Worm (Caenorhabditis elegans) whole organism, young adult: Measurements from ENCODE around the gene nhr-141.

Experiments used
- B0019.2 ChIP-seq: fragments of 200-800 bp; sonication (Bioruptor generic); conservative IDR thresholded peaks from 2 replicates; pipeline ENCODE4 v1.3.6; 2022; ENCODE audit warnings: missing genetic modification reagents, missing genetic modification characterization, missing compliant biosample characterization
- B0035.1 ChIP-seq: sonication (generic microtip); optimal IDR thresholded peaks from 2 replicates; lab custom pipeline; 2016; ENCODE audit warnings: missing genetic modification characterization, mild to moderate bottlenecking, missing compliant biosample characterization, missing genotype, missing genetic modification reagents
- B0261.1 ChIP-seq: sonication (generic microtip); optimal IDR thresholded peaks from 2 replicates; lab custom pipeline; 2016; ENCODE audit warnings: mild to moderate bottlenecking, missing genetic modification characterization, moderate library complexity, missing compliant biosample characterization
- C06A6.2 ChIP-seq: fragments of 200-800 bp; sonication (Bioruptor generic); conservative IDR thresholded peaks from 2 replicates; pipeline ENCODE4 v1.3.6; 2022; ENCODE audit warnings: missing genetic modification characterization, missing compliant biosample characterization
- D2030.7 ChIP-seq: fragments of 200-800 bp; sonication (Bioruptor generic); IDR thresholded peaks from 2 replicates; pipeline ENCODE4 v1.3.6; 2022; ENCODE audit warnings: missing genetic modification reagents, missing genetic modification characterization, missing compliant biosample characterization
- F10E7.11 ChIP-seq: sonication (generic microtip); optimal IDR thresholded peaks from 2 replicates; lab custom pipeline; 2017; ENCODE audit warnings: mild to moderate bottlenecking, missing genetic modification characterization, moderate library complexity, missing compliant biosample characterization
- F39B2.1 ChIP-seq: fragments of 200-800 bp; sonication (Bioruptor generic); IDR thresholded peaks from 2 replicates; pipeline ENCODE4 v1.3.6; 2022; ENCODE audit warnings: missing genetic modification reagents, missing genetic modification characterization, missing compliant biosample characterization
- F49E8.2 ChIP-seq: sonication (generic microtip); optimal IDR thresholded peaks from 3 replicates; lab custom pipeline; 2017; ENCODE audit warnings: missing genetic modification characterization, mild to moderate bottlenecking, missing compliant biosample characterization, antibody characterized with exemption, moderate library complexity; ENCODE audit not compliant: insufficient read depth
- K11D2.4 ChIP-seq: fragments of 200-800 bp; sonication (Bioruptor generic); IDR thresholded peaks from 2 replicates; pipeline ENCODE4 v1.3.6; 2022; ENCODE audit warnings: missing genetic modification reagents, missing genetic modification characterization, missing compliant biosample characterization
- K12H6.12 ChIP-seq: fragments of 200-800 bp; sonication (Bioruptor generic); optimal IDR thresholded peaks from 2 replicates; lab custom pipeline; 2018; ENCODE audit warnings: mild to moderate bottlenecking, missing genetic modification characterization, missing compliant biosample characterization
- T07F8.4 ChIP-seq: sonication (generic microtip); optimal IDR thresholded peaks from 2 replicates; lab custom pipeline; 2016; ENCODE audit warnings: mild to moderate bottlenecking, missing genetic modification characterization, moderate library complexity, missing compliant biosample characterization
- Y56A3A.18 ChIP-seq: fragments of 200-800 bp; sonication (Bioruptor generic); IDR thresholded peaks from 2 replicates; pipeline ENCODE4 v1.3.6; 2022; ENCODE audit warnings: missing genetic modification reagents, missing genetic modification characterization, missing compliant biosample characterization
- ZK185.1 ChIP-seq: sonication (generic microtip); optimal IDR thresholded peaks from 2 replicates; lab custom pipeline; 2016; ENCODE audit warnings: mild to moderate bottlenecking, missing genetic modification characterization, missing compliant biosample characterization; ENCODE audit not compliant: poor library complexity, severe bottlenecking
- attf-3 ChIP-seq: fragments of 200-800 bp; sonication (Bioruptor generic); conservative IDR thresholded peaks from 2 replicates; pipeline ENCODE4 v1.3.6; 2022; ENCODE audit warnings: missing genetic modification reagents, missing genetic modification characterization, missing compliant biosample characterization
- attf-5 ChIP-seq: fragments of 200-800 bp; sonication (Bioruptor generic); optimal IDR thresholded peaks from 2 replicates; lab custom pipeline; 2018; ENCODE audit warnings: mild to moderate bottlenecking, missing genetic modification characterization, missing compliant biosample characterization
- bed-2 ChIP-seq: fragments of 200-800 bp; sonication (Bioruptor generic); IDR thresholded peaks from 2 replicates; pipeline ENCODE4 v1.3.6; 2022; ENCODE audit warnings: missing genetic modification reagents, missing genetic modification characterization, missing compliant biosample characterization
- ccch-3 ChIP-seq: fragments of 200-800 bp; sonication (Bioruptor generic); optimal IDR thresholded peaks from 2 replicates; lab custom pipeline; 2018; ENCODE audit warnings: mild to moderate bottlenecking, missing genetic modification characterization, missing compliant biosample characterization
- cebp-2 ChIP-seq: fragments of 200-800 bp; sonication (Bioruptor generic); IDR thresholded peaks from 2 replicates; pipeline ENCODE4 v1.3.6; 2022; ENCODE audit warnings: missing genetic modification characterization, missing compliant biosample characterization
- ceh-100 ChIP-seq: fragments of 200-800 bp; sonication (Bioruptor generic); IDR thresholded peaks from 2 replicates; pipeline ENCODE4 v1.3.6; 2022; ENCODE audit warnings: missing genetic modification reagents, missing genetic modification characterization, missing compliant biosample characterization
- ceh-27 ChIP-seq: fragments of 200-800 bp; sonication (Bioruptor generic); optimal IDR thresholded peaks from 2 replicates; lab custom pipeline; 2018; ENCODE audit warnings: mild to moderate bottlenecking, missing genetic modification characterization, moderate library complexity, missing compliant biosample characterization
- ceh-79 ChIP-seq: sonication (generic microtip); optimal IDR thresholded peaks from 2 replicates; lab custom pipeline; 2017; ENCODE audit warnings: mild to moderate bottlenecking, missing genetic modification characterization, missing compliant biosample characterization
- chd-7 ChIP-seq: sonication (generic microtip); optimal IDR thresholded peaks from 2 replicates; lab custom pipeline; 2016; ENCODE audit warnings: mild to moderate bottlenecking, missing genetic modification characterization, moderate library complexity, missing compliant biosample characterization
- dpff-1 ChIP-seq: sonication (generic microtip); optimal IDR thresholded peaks from 2 replicates; lab custom pipeline; 2017; ENCODE audit warnings: mild to moderate bottlenecking, missing genetic modification characterization, missing compliant biosample characterization
- dpl-1 ChIP-seq: fragments of 150-350 bp; optimal IDR thresholded peaks from 2 replicates; lab custom pipeline; 2014; ENCODE audit warnings: missing biosample characterization, missing genetic modification reagents, missing genetic modification characterization
- fkh-3 ChIP-seq: sonication (generic microtip); optimal IDR thresholded peaks from 2 replicates; lab custom pipeline; 2016; ENCODE audit warnings: mild to moderate bottlenecking, missing genetic modification characterization, missing compliant biosample characterization
- hrde-1 ChIP-seq: sonication (generic microtip); optimal IDR thresholded peaks from 2 replicates; lab custom pipeline; 2016; ENCODE audit warnings: missing genetic modification characterization, mild to moderate bottlenecking, missing compliant biosample characterization, moderate library complexity, missing genotype, missing genetic modification reagents, borderline replicate concordance
- let-526 ChIP-seq: fragments of 200-800 bp; sonication (Bioruptor generic); IDR thresholded peaks from 2 replicates; pipeline ENCODE4 v1.3.6; 2022; ENCODE audit warnings: missing genetic modification reagents, missing genetic modification characterization, missing compliant biosample characterization
- lin-40 ChIP-seq: sonication (generic microtip); optimal IDR thresholded peaks from 2 replicates; lab custom pipeline; 2016; ENCODE audit warnings: missing genetic modification characterization, mild to moderate bottlenecking, missing compliant biosample characterization, missing genotype, missing genetic modification reagents
- lir-1 ChIP-seq: fragments of 200-800 bp; sonication (Bioruptor generic); conservative IDR thresholded peaks from 2 replicates; pipeline ENCODE4 v1.3.6; 2022; ENCODE audit warnings: missing genetic modification reagents, missing genetic modification characterization, missing compliant biosample characterization
- mcd-1 ChIP-seq: fragments of 200-800 bp; sonication (Bioruptor generic); IDR thresholded peaks from 2 replicates; pipeline ENCODE4 v1.3.6; 2022; ENCODE audit warnings: missing genetic modification reagents, missing genetic modification characterization, missing compliant biosample characterization
- mxl-1 ChIP-seq: sonication (generic microtip); optimal IDR thresholded peaks from 2 replicates; lab custom pipeline; 2016; ENCODE audit warnings: missing genetic modification characterization, missing compliant biosample characterization
- nfya-2 ChIP-seq: fragments of 200-800 bp; sonication (Bioruptor generic); IDR thresholded peaks from 2 replicates; pipeline ENCODE4 v1.3.6; 2022; ENCODE audit warnings: missing genetic modification reagents, missing genetic modification characterization, missing compliant biosample characterization
- nhr-120 ChIP-seq: fragments of 200-800 bp; sonication (Bioruptor generic); IDR thresholded peaks from 2 replicates; pipeline ENCODE4 v1.3.6; 2022; ENCODE audit warnings: missing genetic modification characterization, missing compliant biosample characterization
- pbrm-1 ChIP-seq: fragments of 200-800 bp; sonication (Bioruptor generic); IDR thresholded peaks from 2 replicates; pipeline ENCODE4 v1.3.6; 2022; ENCODE audit warnings: missing genetic modification reagents, missing genetic modification characterization, missing compliant biosample characterization
- sdz-38 ChIP-seq: sonication (generic microtip); optimal IDR thresholded peaks from 2 replicates; lab custom pipeline; 2016; ENCODE audit warnings: missing genotype, missing genetic modification characterization, missing compliant biosample characterization
- snpc-1.1 ChIP-seq: sonication (generic microtip); optimal IDR thresholded peaks from 2 replicates; lab custom pipeline; 2017; ENCODE audit warnings: missing genetic modification characterization, mild to moderate bottlenecking, missing compliant biosample characterization, antibody characterized with exemption, moderate library complexity, missing genotype, missing genetic modification reagents; ENCODE audit not compliant: insufficient read depth
- snpc-3.4 ChIP-seq: sonication (generic microtip); optimal IDR thresholded peaks from 2 replicates; lab custom pipeline; 2017; ENCODE audit warnings: missing genetic modification characterization, mild to moderate bottlenecking, missing compliant biosample characterization, antibody characterized with exemption, moderate library complexity, missing genotype, missing genetic modification reagents
- snpc-4 ChIP-seq, 5 experiments: fragments of 150-350 bp in 1 of 5; sonication (generic microtip) in 4 of 5; optimal IDR thresholded peaks; 2 replicates each; lab custom pipeline; 2014 to 2018; ENCODE audit warnings: missing genetic modification characterization in 5 of 5, missing biosample characterization in 3 of 5, antibody characterized with exemption in 2 of 5, mild to moderate bottlenecking in 2 of 5, missing compliant biosample characterization in 2 of 5, missing genotype in 2 of 5, moderate library complexity in 2 of 5, missing genetic modification reagents in 1 of 5
- unc-62 ChIP-seq: fragments of 150-350 bp; optimal IDR thresholded peaks from 2 replicates; lab custom pipeline; 2014; ENCODE audit warnings: missing biosample characterization, missing genetic modification reagents, missing genetic modification characterization
- xnd-1 ChIP-seq: sonication (generic microtip); optimal IDR thresholded peaks from 2 replicates; lab custom pipeline; 2016; ENCODE audit warnings: missing genotype, missing genetic modification reagents, missing genetic modification characterization, missing compliant biosample characterization
- ztf-22 ChIP-seq: fragments of 200-800 bp; sonication (Bioruptor generic); optimal IDR thresholded peaks from 2 replicates; lab custom pipeline; 2018; ENCODE audit warnings: mild to moderate bottlenecking, missing genetic modification characterization, moderate library complexity, missing compliant biosample characterization

nhr-141 gene

ce11 chrV:7402355-7402754 is 42.1 kb upstream of the nhr-141 start, which contains the start of gene srj-13:
Gene srj-13 (plus strand): TSS chrV:7402655.
- TF ChIP-seq ceh-27 (GFP tag; lab: Kevin White, UChicago) (no peak), D2030.7 (GFP tag; lab: Robert Waterston, UW) (no peak), sdz-38 (tag; lab: Kevin White, UChicago) (no peak), T07F8.4 (tag; lab: Kevin White, UChicago) (no peak), snpc-1.1 (no peak), C06A6.2 (GFP tag; lab: Robert Waterston, UW) (no peak), let-526 (no peak), dpff-1 (no peak), K11D2.4 (no peak), ceh-100 (GFP tag; lab: Robert Waterston, UW) (no peak), attf-3 (GFP tag; lab: Robert Waterston, UW) (no peak), chd-7 (no peak), lir-1 (no peak)

- TF ChIP-seq hrde-1 (tag; lab: Kevin White, UChicago) (no peak), mcd-1 (GFP tag; lab: Robert Waterston, UW) (no peak), nfya-2 (GFP tag; lab: Robert Waterston, UW) (no peak), ceh-100 (GFP tag; lab: Robert Waterston, UW) (no peak), bed-2 (GFP tag; lab: Robert Waterston, UW) (no peak), xnd-1 (tag; lab: Kevin White, UChicago) (no peak), fkh-3 (tag; lab: Kevin White, UChicago) (no peak), unc-62 (GFP tag; lab: Kevin White, UChicago) (no peak)
- TF ChIP-seq, all 124 proteins: peak for 0
Measured at ce11 chrV:7403501-7403900, 41.0 kb upstream of the nhr-141 start.

ce11 chrV:7408520-7408919 is 35.9 kb upstream of the nhr-141 start, which contains the start of gene srt-6:
Gene srt-6 (minus strand): TSS chrV:7408814.
- TF ChIP-seq F49E8.2 (tag; lab: Kevin White, UChicago) (no peak), hrde-1 (tag; lab: Kevin White, UChicago) (no peak), ZK185.1 (tag; lab: Kevin White, UChicago) (no peak), K12H6.12 (tag; lab: Kevin White, UChicago) (no peak), nhr-120 (no peak), B0035.1 (tag; lab: Kevin White, UChicago) (no peak), chd-7 (no peak), attf-5 (no peak), ccch-3 (no peak), ztf-22 (no peak), pbrm-1 (GFP tag; lab: Robert Waterston, UW) (no peak), B0261.1 (tag; lab: Kevin White, UChicago) (no peak), Y56A3A.18 (GFP tag; lab: Robert Waterston, UW) (no peak), D2030.7 (GFP tag; lab: Robert Waterston, UW) (no peak), B0019.2 (GFP tag; lab: Robert Waterston, UW) (no peak), snpc-3.4 (tag; lab: Kevin White, UChicago) (no peak), F10E7.11 (no peak)

- no peak for TF ChIP-seq snpc-4 (GFP tag; optimal IDR thresholded peaks at IDR 0.05; lab: Kevin White, UChicago)
- no peak for TF ChIP-seq snpc-4 (tag; optimal IDR thresholded peaks at IDR 0.05; lab: Kevin White, UChicago)
- no peak for TF ChIP-seq ceh-79 (tag; lab: Kevin White, UChicago)
- TF ChIP-seq attf-3 (GFP tag; lab: Robert Waterston, UW) = no peak
- TF ChIP-seq cebp-2 (GFP tag; lab: Robert Waterston, UW) = no peak
- no peak for TF ChIP-seq dpl-1 (GFP tag; lab: Kevin White, UChicago)
- TF ChIP-seq F39B2.1 = no peak
- TF ChIP-seq mxl-1 = no peak
- TF ChIP-seq lin-40 (tag; lab: Kevin White, UChicago) = no peak
- TF ChIP-seq K11D2.4 = no peak
Measured at ce11 chrV:7409599-7409998, 34.9 kb upstream of the nhr-141 start, which contains the start of gene R13D7.2. Gene R13D7.2 (plus strand): TSS chrV:7409899.
